Worm (Caenorhabditis elegans) whole organism, early embryonic: ENCODE results near the gene dph-5.
A peak's percentile ranks its signal among the peaks of the same experiment; 100 is the strongest.

Experiments used
- B0310.2 ChIP-seq: sonication (generic microtip); optimal IDR thresholded peaks from 2 replicates; lab custom pipeline; 2016; ENCODE audit warnings: mild to moderate bottlenecking, missing genetic modification characterization, missing compliant biosample characterization
- F13C5.2 ChIP-seq: sonication (generic microtip); optimal IDR thresholded peaks from 2 replicates; lab custom pipeline; 2017; ENCODE audit warnings: mild to moderate bottlenecking, missing genetic modification characterization, inconsistent platforms, missing compliant biosample characterization
- aly-1 ChIP-seq: sonication (generic microtip); optimal IDR thresholded peaks from 2 replicates; lab custom pipeline; 2016; ENCODE audit warnings: missing genetic modification characterization, missing compliant biosample characterization
- ama-1 ChIP-seq: fragments of 150-350 bp; optimal IDR thresholded peaks from 2 replicates; lab custom pipeline; 2014
- ceh-13 ChIP-seq: fragments of 200-800 bp; sonication (Bioruptor generic); optimal IDR thresholded peaks from 2 replicates; lab custom pipeline; 2018; ENCODE audit warnings: mild to moderate bottlenecking, missing genetic modification characterization, missing compliant biosample characterization
- ceh-36 ChIP-seq: sonication (generic microtip); optimal IDR thresholded peaks from 2 replicates; lab custom pipeline; 2016; ENCODE audit warnings: missing genetic modification characterization, inconsistent platforms, missing compliant biosample characterization
- ets-7 ChIP-seq: sonication (generic microtip); optimal IDR thresholded peaks from 2 replicates; lab custom pipeline; 2016; ENCODE audit warnings: missing genotype, missing genetic modification characterization, missing compliant biosample characterization
- flt-1 ChIP-seq: fragments of 200-800 bp; sonication (Bioruptor generic); IDR thresholded peaks from 2 replicates; pipeline ENCODE4 v1.3.6; 2022; ENCODE audit warnings: missing genetic modification characterization, missing compliant biosample characterization
- hmbx-1 ChIP-seq: sonication (generic microtip); optimal IDR thresholded peaks from 2 replicates; lab custom pipeline; 2016; ENCODE audit warnings: mild to moderate bottlenecking, missing genetic modification characterization, missing compliant biosample characterization
- hmg-4 ChIP-seq: fragments of 200-800 bp; sonication (Bioruptor generic); optimal IDR thresholded peaks from 2 replicates; lab custom pipeline; 2018; ENCODE audit warnings: mild to moderate bottlenecking, missing genetic modification characterization, missing compliant biosample characterization
- hnd-1 ChIP-seq: sonication (generic microtip); optimal IDR thresholded peaks from 2 replicates; lab custom pipeline; 2016; ENCODE audit warnings: missing genetic modification characterization, missing compliant biosample characterization
- pes-1 ChIP-seq: fragments of 200-800 bp; sonication (Bioruptor generic); IDR thresholded peaks from 2 replicates; pipeline ENCODE4 v1.3.6; 2022; ENCODE audit warnings: missing genetic modification reagents, missing genetic modification characterization, missing compliant biosample characterization
- scrt-1 ChIP-seq: fragments of 200-800 bp; sonication (Bioruptor generic); IDR thresholded peaks from 2 replicates; pipeline ENCODE4 v1.3.6; 2022; ENCODE audit warnings: missing genetic modification characterization, missing compliant biosample characterization
- sea-1 ChIP-seq: fragments of 200-800 bp; sonication (Bioruptor generic); conservative IDR thresholded peaks from 2 replicates; pipeline ENCODE4 v1.3.6; 2022; ENCODE audit warnings: missing genetic modification characterization, missing compliant biosample characterization
- tbx-11 ChIP-seq: fragments of 200-800 bp; sonication (Bioruptor generic); IDR thresholded peaks from 2 replicates; pipeline ENCODE4 v1.3.6; 2022; ENCODE audit warnings: missing genetic modification characterization, missing compliant biosample characterization
- tbx-37 ChIP-seq: fragments of 200-800 bp; sonication (Bioruptor generic); conservative IDR thresholded peaks from 2 replicates; pipeline ENCODE4 v1.3.6; 2022; ENCODE audit warnings: missing genetic modification reagents, missing genetic modification characterization, missing compliant biosample characterization
- tra-4 ChIP-seq: sonication (generic microtip); optimal IDR thresholded peaks from 2 replicates; lab custom pipeline; 2017; ENCODE audit warnings: missing genetic modification characterization, missing compliant biosample characterization

dph-5 gene

DNA sequence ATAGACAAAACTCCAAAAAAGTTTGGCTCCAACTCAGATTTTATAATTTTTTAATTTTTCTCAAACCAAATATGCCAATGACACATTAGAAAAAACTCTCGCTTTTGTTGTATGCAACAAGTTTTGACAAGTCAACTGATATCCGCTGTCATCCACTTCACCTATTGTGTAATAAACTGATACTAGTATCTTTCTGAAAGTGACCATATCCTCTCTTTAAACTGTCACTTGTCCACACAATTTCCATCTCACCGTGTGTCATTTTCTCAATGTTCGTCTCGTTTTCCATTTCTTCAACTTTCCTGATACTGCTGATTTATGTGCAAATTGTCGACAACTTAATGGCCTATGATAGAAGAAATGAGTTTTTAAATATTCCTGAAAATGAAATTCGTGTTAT, 33.1 kb downstream of the dph-5 start, which contains the start of the genes C33B4.5 and C33B4.4:
Gene C33B4.5, plus strand, starts transcription at position 270 of the 400 bp plus-strand sequence.
Gene C33B4.4, minus strand, starts transcription at position 385 of the 400 bp plus-strand sequence.
- TF ChIP-seq hmg-4 (GFP tag; lab: Kevin White, UChicago) (no peak), ceh-36 (tag; lab: Kevin White, UChicago) (no peak), flt-1 (GFP tag; lab: Robert Waterston, UW) (no peak), ets-7 (tag; lab: Kevin White, UChicago) (no peak)

DNA sequence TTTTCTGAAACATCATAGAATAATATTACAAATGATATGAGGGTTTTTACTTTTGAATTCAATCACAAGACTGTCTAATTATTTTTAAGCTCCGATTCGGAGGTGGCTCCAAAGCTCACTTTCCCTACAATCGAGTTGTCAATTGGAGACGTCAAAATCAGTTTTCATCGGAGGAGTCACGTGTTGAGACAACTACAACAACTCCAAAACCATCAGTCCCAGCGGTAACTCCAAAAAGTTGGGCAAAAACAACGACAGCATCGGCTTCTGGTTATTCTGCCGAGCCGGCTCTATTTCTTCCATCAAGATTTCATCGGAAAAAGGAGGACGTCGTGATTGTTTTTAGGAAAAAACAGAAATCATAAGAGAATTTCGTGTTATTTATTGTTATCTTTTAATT, 34.1 kb downstream of the dph-5 start:
- no peak for TF ChIP-seq ceh-36 (tag; lab: Kevin White, UChicago)
- TF ChIP-seq tbx-11 (GFP tag; lab: Robert Waterston, UW), result no peak
- peak; percentile 58 for TF ChIP-seq ama-1 (lab: Kevin White, UChicago)

DNA sequence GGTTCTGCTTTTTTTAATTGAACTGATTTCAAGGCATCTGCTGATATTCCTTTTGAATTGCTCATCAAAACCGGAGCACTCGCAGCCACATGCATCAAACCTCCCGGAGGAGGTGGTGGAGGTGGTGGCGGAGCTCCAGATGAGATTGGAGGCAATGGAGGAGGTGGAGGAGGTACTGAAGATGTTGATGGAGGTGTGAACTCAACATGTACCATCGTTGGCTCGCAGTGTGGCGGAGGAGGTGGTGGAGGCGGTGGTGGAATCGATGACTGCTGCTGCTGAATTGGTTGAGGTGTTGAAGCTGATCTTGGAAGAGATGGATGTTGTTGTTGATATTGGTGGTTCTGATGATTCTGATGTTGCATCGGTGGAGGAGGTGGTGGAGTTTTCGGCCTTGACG, 37.0 kb downstream of the dph-5 start:
- TF ChIP-seq hmg-4 (GFP tag; lab: Kevin White, UChicago) (no peak), F13C5.2 (no peak), ceh-36 (tag; lab: Kevin White, UChicago) (no peak), pes-1 (GFP tag; lab: Robert Waterston, UW) (no peak), B0310.2 (tag; lab: Kevin White, UChicago) (no peak), ama-1 (lab: Kevin White, UChicago) (no peak), sea-1 (no peak), ets-7 (tag; lab: Kevin White, UChicago) (no peak), ceh-13 (no peak), tbx-11 (GFP tag; lab: Robert Waterston, UW) (no peak), hmbx-1 (tag; lab: Kevin White, UChicago) (no peak)

DNA sequence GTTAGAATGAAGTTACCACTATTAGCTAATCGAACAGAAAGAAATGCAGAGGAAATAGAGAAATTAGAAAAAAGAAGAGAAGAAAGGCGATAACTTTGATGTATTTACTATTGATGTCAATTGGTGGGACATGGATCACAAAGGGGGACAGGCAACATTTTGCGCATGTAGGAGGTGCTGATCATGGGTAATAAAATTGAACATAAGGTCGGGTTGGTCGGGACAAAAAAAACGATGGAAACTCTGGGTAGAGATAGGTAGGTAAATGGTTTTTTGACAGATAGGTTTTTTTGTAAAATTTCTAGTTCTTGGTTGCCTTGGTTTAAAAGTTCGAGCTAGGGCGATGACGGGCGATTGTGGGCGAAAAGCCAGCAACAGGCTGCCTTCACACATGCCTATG, 40.9 kb downstream of the dph-5 start, which contains the start of gene shn-1:
Gene shn-1, minus strand, starts transcription at position 101 of the 400 bp plus-strand sequence.
- no peak for TF ChIP-seq ceh-13
- no peak for TF ChIP-seq sea-1
- TF ChIP-seq hmbx-1 (tag; lab: Kevin White, UChicago), result no peak
- TF ChIP-seq pes-1 (GFP tag; lab: Robert Waterston, UW), result no peak
- TF ChIP-seq scrt-1, result no peak
- no peak for TF ChIP-seq ets-7 (tag; lab: Kevin White, UChicago)
- no peak for TF ChIP-seq tra-4

DNA sequence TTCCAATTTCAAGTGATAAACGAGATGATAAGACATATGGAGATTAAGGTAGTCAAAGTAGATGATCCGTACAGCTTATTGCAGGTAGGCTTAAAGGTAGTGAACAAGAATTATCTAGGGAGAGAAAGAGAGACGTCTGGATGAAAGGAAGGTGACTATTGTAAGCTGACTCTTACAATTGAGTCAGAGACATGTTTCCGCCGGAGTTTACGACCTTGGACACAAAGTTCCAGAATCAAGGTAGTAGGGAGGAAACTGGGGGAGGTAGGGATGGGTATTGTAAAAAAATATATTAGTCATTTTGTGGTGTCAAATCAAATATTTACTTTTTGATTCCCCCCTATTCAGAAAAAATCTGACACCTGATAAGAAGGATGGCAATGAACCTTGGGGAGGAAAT, 42.4 kb downstream of the dph-5 start:
- TF ChIP-seq flt-1 (GFP tag; lab: Robert Waterston, UW) (no peak), ceh-36 (tag; lab: Kevin White, UChicago) (no peak), hnd-1 (tag; lab: Kevin White, UChicago) (no peak), hmbx-1 (tag; lab: Kevin White, UChicago) (no peak), scrt-1 (no peak), B0310.2 (tag; lab: Kevin White, UChicago) (no peak), hmg-4 (GFP tag; lab: Kevin White, UChicago) (no peak), ama-1 (lab: Kevin White, UChicago) (no peak), ets-7 (tag; lab: Kevin White, UChicago) (no peak), sea-1 (no peak), pes-1 (GFP tag; lab: Robert Waterston, UW) (no peak), tbx-11 (GFP tag; lab: Robert Waterston, UW) (no peak), aly-1 (tag; lab: Kevin White, UChicago) (no peak), F13C5.2 (no peak), ceh-13 (no peak), tbx-37 (GFP tag; lab: Robert Waterston, UW) (no peak), tra-4 (no peak)

DNA sequence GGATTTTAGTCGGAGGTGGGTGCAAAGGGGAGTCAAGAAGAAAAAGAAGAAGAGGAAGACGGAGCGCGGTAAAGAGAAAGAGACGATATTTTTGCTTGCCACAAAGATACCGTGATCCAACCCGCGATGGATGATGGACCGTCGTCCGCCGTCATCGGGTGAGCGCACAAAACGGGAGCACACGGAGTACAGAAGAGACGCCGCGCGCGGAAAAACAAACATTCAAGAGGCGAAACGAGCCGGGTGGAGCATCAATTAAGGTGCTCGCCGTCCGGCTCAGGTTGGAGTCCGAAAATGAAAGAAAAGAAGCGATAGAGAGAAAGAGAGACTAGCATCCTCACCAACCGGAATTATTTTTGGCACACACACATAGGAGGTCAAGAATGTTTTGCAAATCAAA, 43.8 kb downstream of the dph-5 start:
- no peak for TF ChIP-seq tra-4

DNA sequence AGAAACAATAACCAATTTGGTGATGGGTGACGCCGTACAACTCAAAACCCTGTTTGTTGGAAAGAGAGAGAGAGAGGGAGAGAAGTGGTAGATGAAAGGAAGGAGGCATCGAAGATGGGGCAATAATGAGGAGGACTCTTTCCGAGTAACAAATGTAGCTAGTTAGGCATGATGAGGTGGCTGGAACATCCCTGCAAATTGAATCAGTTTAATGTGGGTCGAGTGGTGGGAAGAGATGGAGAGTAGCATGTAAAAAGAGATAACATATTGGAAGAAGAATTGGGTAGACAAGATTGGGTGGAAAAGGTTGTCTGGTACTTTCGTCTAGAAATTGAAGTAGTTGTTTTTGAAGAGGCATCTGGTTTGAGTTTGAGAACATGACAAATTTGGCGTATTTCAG, 46.2 kb downstream of the dph-5 start:
- TF ChIP-seq ceh-13 (no peak), ceh-36 (tag; lab: Kevin White, UChicago) (no peak), ets-7 (tag; lab: Kevin White, UChicago) (no peak), aly-1 (tag; lab: Kevin White, UChicago) (peak; percentile 9), hmbx-1 (tag; lab: Kevin White, UChicago) (no peak), flt-1 (GFP tag; lab: Robert Waterston, UW) (no peak)

DNA sequence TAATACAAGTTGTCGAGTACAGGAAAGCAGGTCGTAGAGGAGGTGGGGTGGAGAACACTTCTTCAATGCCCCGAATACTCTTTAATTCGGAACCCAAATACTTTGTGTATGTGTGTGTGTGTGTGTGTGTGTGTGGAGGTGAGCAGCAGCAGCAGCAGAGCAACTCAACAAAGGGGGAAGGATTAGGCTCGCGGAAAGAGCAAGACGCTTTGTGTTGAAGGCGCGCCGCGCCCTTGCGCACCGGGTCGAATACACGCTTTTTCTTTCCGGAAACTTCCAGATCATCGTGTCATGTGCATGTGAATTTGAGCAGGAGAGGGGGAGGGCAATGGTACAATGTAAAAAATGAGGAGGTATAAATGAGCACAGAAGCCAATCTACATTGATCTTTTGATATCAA, 48.8 kb downstream of the dph-5 start:
- peak; percentile 10 for TF ChIP-seq ceh-36 (tag; lab: Kevin White, UChicago)
- no peak for TF ChIP-seq pes-1 (GFP tag; lab: Robert Waterston, UW)

DNA sequence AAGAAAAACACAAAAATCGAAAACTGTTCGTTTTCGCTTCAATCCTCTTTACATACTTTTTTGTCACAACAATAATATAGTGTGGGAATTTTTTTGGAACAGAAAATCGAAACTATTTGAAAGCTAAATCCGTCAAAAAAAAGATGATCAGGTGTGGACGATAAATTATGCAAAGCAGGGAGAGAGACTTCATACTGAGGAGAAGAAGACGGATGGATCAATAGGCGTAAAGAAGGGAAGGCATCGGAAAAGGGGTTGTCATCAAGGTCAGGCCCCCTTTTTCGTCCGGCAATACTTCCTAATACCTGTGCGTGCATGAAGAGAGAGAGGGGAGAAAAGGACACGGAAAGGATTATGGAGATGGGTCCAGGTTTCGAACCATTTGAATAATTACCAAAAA, 50.4 kb downstream of the dph-5 start:
- TF ChIP-seq ama-1 (lab: Kevin White, UChicago), result no peak
- TF ChIP-seq B0310.2 (tag; lab: Kevin White, UChicago), result no peak
- no peak for TF ChIP-seq tbx-37 (GFP tag; lab: Robert Waterston, UW)
- no peak for TF ChIP-seq aly-1 (tag; lab: Kevin White, UChicago)
